Fruit fly (Drosophila melanogaster) whole organism, embryonic: ENCODE results near the gene Spt6.

Experiments
- Asciz ChIP-seq: fragments of 200-800 bp; sonication (Bioruptor generic); optimal IDR thresholded peaks from 2 replicates; lab custom pipeline; 2017; ENCODE audit warnings: missing biosample characterization, mild to moderate bottlenecking, missing genetic modification characterization, missing genetic modification reagents
- B-H2 ChIP-seq: fragments of 200-800 bp; sonication (Bioruptor generic); optimal IDR thresholded peaks from 2 replicates; lab custom pipeline; 2018; ENCODE audit warnings: missing biosample characterization, mild to moderate bottlenecking, missing genetic modification characterization
- BEAF-32 ChIP-seq: fragments of 200-800 bp; sonication (Bioruptor generic); optimal IDR thresholded peaks from 3 replicates; lab custom pipeline; 2017; ENCODE audit warnings: missing biosample characterization, missing genetic modification characterization, mild to moderate bottlenecking, moderate library complexity, missing genetic modification reagents
- CG10321 ChIP-seq: fragments of 200-800 bp; sonication (Bioruptor generic); IDR thresholded peaks from 2 replicates; pipeline ENCODE4 v1.3.6; 2022; ENCODE audit warnings: missing biosample characterization, missing genetic modification characterization
- CG10565 ChIP-seq: fragments of 200-800 bp; sonication (Bioruptor generic); optimal IDR thresholded peaks from 3 replicates; lab custom pipeline; 2016; ENCODE audit warnings: missing biosample characterization, mild to moderate bottlenecking, missing genetic modification characterization
- CG1529 ChIP-seq: fragments of 200-800 bp; sonication (Bioruptor generic); optimal IDR thresholded peaks from 3 replicates; lab custom pipeline; 2018; ENCODE audit warnings: missing biosample characterization, missing genetic modification characterization
- CG1603 ChIP-seq: fragments of 200-800 bp; sonication (Bioruptor generic); optimal IDR thresholded peaks from 2 replicates; lab custom pipeline; 2019; ENCODE audit warnings: missing biosample characterization, mild to moderate bottlenecking, missing genetic modification characterization, moderate library complexity
- CG17802 ChIP-seq: fragments of 200-800 bp; sonication (Bioruptor generic); optimal IDR thresholded peaks from 2 replicates; lab custom pipeline; 2018; ENCODE audit warnings: missing biosample characterization, mild to moderate bottlenecking, missing genetic modification characterization, moderate library complexity
- CG3163 ChIP-seq: fragments of 200-800 bp; sonication (Bioruptor generic); optimal IDR thresholded peaks from 3 replicates; lab custom pipeline; 2016; ENCODE audit warnings: missing biosample characterization, missing genetic modification characterization
- CG3281 ChIP-seq: fragments of 200-800 bp; sonication (Bioruptor generic); optimal IDR thresholded peaks from 3 replicates; lab custom pipeline; 2017; ENCODE audit warnings: missing biosample characterization, mild to moderate bottlenecking, missing genetic modification characterization
- CG3838 ChIP-seq: fragments of 200-800 bp; sonication (Bioruptor generic); optimal IDR thresholded peaks from 3 replicates; lab custom pipeline; 2016; ENCODE audit warnings: missing biosample characterization, missing genetic modification characterization
- CG43689 ChIP-seq: fragments of 200-800 bp; sonication (Bioruptor generic); IDR thresholded peaks from 2 replicates; pipeline ENCODE4 v1.3.6; 2022; ENCODE audit warnings: missing biosample characterization, missing genetic modification characterization
- CG4820 ChIP-seq: fragments of 200-800 bp; sonication (Bioruptor generic); optimal IDR thresholded peaks from 3 replicates; lab custom pipeline; 2016; ENCODE audit warnings: missing biosample characterization, missing genetic modification characterization
- CG5180 ChIP-seq: fragments of 200-800 bp; sonication (Bioruptor generic); optimal IDR thresholded peaks from 3 replicates; lab custom pipeline; 2017; ENCODE audit warnings: missing biosample characterization, missing genetic modification characterization, mild to moderate bottlenecking, moderate library complexity, missing genetic modification reagents
- CG6254 ChIP-seq: fragments of 200-800 bp; sonication (Bioruptor generic); optimal IDR thresholded peaks from 3 replicates; lab custom pipeline; 2017; ENCODE audit warnings: mild to moderate bottlenecking, missing biosample characterization, missing genetic modification reagents, missing genetic modification characterization
- CG7745 ChIP-seq: fragments of 200-800 bp; sonication (Bioruptor generic); optimal IDR thresholded peaks from 2 replicates; lab custom pipeline; 2018; ENCODE audit warnings: missing biosample characterization, mild to moderate bottlenecking, missing genetic modification characterization, moderate library complexity
- CTCF ChIP-seq: fragments of 200-800 bp; sonication (Bioruptor generic); optimal IDR thresholded peaks from 2 replicates; lab custom pipeline; 2017; ENCODE audit warnings: missing biosample characterization, mild to moderate bottlenecking, missing genetic modification characterization, moderate library complexity
- Dek ChIP-seq: fragments of 200-800 bp; sonication (Bioruptor generic); optimal IDR thresholded peaks from 3 replicates; lab custom pipeline; 2019; ENCODE audit warnings: missing biosample characterization, mild to moderate bottlenecking, missing genetic modification characterization, moderate library complexity
- Dp ChIP-seq: fragments of 200-800 bp; sonication (Bioruptor generic); optimal IDR thresholded peaks from 2 replicates; lab custom pipeline; 2018; ENCODE audit warnings: missing biosample characterization, mild to moderate bottlenecking, missing genetic modification characterization, moderate library complexity
- Drgx ChIP-seq: fragments of 200-800 bp; sonication (Bioruptor generic); IDR thresholded peaks from 2 replicates; pipeline ENCODE4 v1.3.6; 2022; ENCODE audit warnings: missing biosample characterization, missing genetic modification characterization
- Gsc ChIP-seq: fragments of 200-800 bp; sonication (Bioruptor generic); IDR thresholded peaks from 2 replicates; pipeline ENCODE4 v1.3.6; 2022; ENCODE audit warnings: missing biosample characterization, missing genetic modification characterization
- HHEX ChIP-seq: fragments of 200-800 bp; sonication (Bioruptor generic); optimal IDR thresholded peaks from 3 replicates; lab custom pipeline; 2017; ENCODE audit warnings: missing biosample characterization, mild to moderate bottlenecking, missing genetic modification characterization, missing genetic modification reagents
- HLH4C ChIP-seq: fragments of 200-800 bp; sonication (Bioruptor generic); IDR thresholded peaks from 3 replicates; pipeline ENCODE4 v1.3.6; 2022; ENCODE audit warnings: missing biosample characterization, missing genetic modification characterization; ENCODE audit not compliant: partially characterized antibody
- Hmx ChIP-seq: fragments of 200-800 bp; sonication (Bioruptor generic); optimal IDR thresholded peaks from 2 replicates; lab custom pipeline; 2016; ENCODE audit warnings: missing biosample characterization, missing genetic modification characterization
- Nf-YA ChIP-seq: fragments of 200-800 bp; sonication (Bioruptor generic); IDR thresholded peaks from 2 replicates; pipeline ENCODE4 v1.3.6; 2022; ENCODE audit warnings: missing biosample characterization, missing genetic modification characterization
- Opbp ChIP-seq: fragments of 200-800 bp; sonication (Bioruptor generic); IDR thresholded peaks from 3 replicates; pipeline ENCODE4 v1.3.6; 2022; ENCODE audit warnings: missing biosample characterization, missing genetic modification characterization; ENCODE audit not compliant: partially characterized antibody
- Ravus ChIP-seq: fragments of 200-800 bp; sonication (Bioruptor generic); IDR thresholded peaks from 2 replicates; pipeline ENCODE4 v1.3.6; 2022; ENCODE audit warnings: missing biosample characterization, missing genetic modification characterization
- Sry-δ ChIP-seq: fragments of 200-800 bp; sonication (Bioruptor generic); optimal IDR thresholded peaks from 2 replicates; lab custom pipeline; 2016; ENCODE audit warnings: missing biosample characterization, missing genetic modification characterization
- ac ChIP-seq: fragments of 200-800 bp; sonication (Bioruptor generic); optimal IDR thresholded peaks from 3 replicates; lab custom pipeline; 2017; ENCODE audit warnings: missing biosample characterization, mild to moderate bottlenecking, missing genetic modification characterization
- ato ChIP-seq: fragments of 200-800 bp; sonication (Bioruptor generic); IDR thresholded peaks from 2 replicates; pipeline ENCODE4 v1.3.6; 2022; ENCODE audit warnings: missing biosample characterization, missing genetic modification characterization; ENCODE audit not compliant: partially characterized antibody
- bsh ChIP-seq, 2 experiments: fragments of 200-800 bp; sonication (Bioruptor generic); optimal IDR thresholded peaks; 2 replicates each; lab custom pipeline; 2017 to 2018; ENCODE audit warnings: mild to moderate bottlenecking in 2 of 2, missing biosample characterization in 2 of 2, missing genetic modification characterization in 2 of 2, moderate library complexity in 1 of 2
- fd3F ChIP-seq: fragments of 200-800 bp; sonication (Bioruptor generic); optimal IDR thresholded peaks from 2 replicates; lab custom pipeline; 2018; ENCODE audit warnings: missing biosample characterization, mild to moderate bottlenecking, missing genetic modification characterization, moderate library complexity
- gt ChIP-seq: fragments of 200-800 bp; sonication (Bioruptor generic); IDR thresholded peaks from 2 replicates; pipeline ENCODE4 v1.3.6; 2022; ENCODE audit warnings: missing biosample characterization, missing genetic modification characterization
- ham ChIP-seq: fragments of 200-800 bp; sonication (Bioruptor generic); IDR thresholded peaks from 2 replicates; pipeline ENCODE4 v1.3.6; 2022; ENCODE audit warnings: missing biosample characterization, missing genetic modification characterization
- her ChIP-seq: fragments of 200-800 bp; sonication (Bioruptor generic); optimal IDR thresholded peaks from 2 replicates; lab custom pipeline; 2016; ENCODE audit warnings: missing biosample characterization, missing genetic modification characterization
- kni ChIP-seq: fragments of 200-800 bp; sonication (Bioruptor generic); optimal IDR thresholded peaks from 3 replicates; lab custom pipeline; 2017; ENCODE audit warnings: mild to moderate bottlenecking, missing biosample characterization, missing genetic modification reagents, missing genetic modification characterization
- mld ChIP-seq: fragments of 200-800 bp; sonication (Bioruptor generic); IDR thresholded peaks from 3 replicates; pipeline ENCODE4 v1.3.6; 2022; ENCODE audit warnings: missing biosample characterization, missing genetic modification characterization; ENCODE audit not compliant: partially characterized antibody
- nau ChIP-seq: fragments of 200-800 bp; sonication (Bioruptor generic); optimal IDR thresholded peaks from 3 replicates; lab custom pipeline; 2017; ENCODE audit warnings: missing biosample characterization, mild to moderate bottlenecking, missing genetic modification characterization, missing genetic modification reagents
- odd ChIP-seq: fragments of 200-800 bp; sonication (Bioruptor generic); optimal IDR thresholded peaks from 2 replicates; lab custom pipeline; 2017; ENCODE audit warnings: missing biosample characterization, mild to moderate bottlenecking, missing genetic modification characterization
- ro ChIP-seq: fragments of 200-800 bp; sonication (Bioruptor generic); IDR thresholded peaks from 2 replicates; pipeline ENCODE4 v1.3.6; 2022; ENCODE audit warnings: missing biosample characterization, missing genetic modification characterization
- salm ChIP-seq: fragments of 200-800 bp; sonication (Bioruptor generic); optimal IDR thresholded peaks from 2 replicates; lab custom pipeline; 2018; ENCODE audit warnings: missing biosample characterization, mild to moderate bottlenecking, missing genetic modification characterization
- schlank ChIP-seq: fragments of 200-800 bp; sonication (Bioruptor generic); optimal IDR thresholded peaks from 2 replicates; lab custom pipeline; 2018; ENCODE audit warnings: missing biosample characterization, mild to moderate bottlenecking, missing genetic modification characterization
- scrt ChIP-seq: fragments of 200-800 bp; sonication (Bioruptor generic); optimal IDR thresholded peaks from 2 replicates; lab custom pipeline; 2018; ENCODE audit warnings: missing biosample characterization, mild to moderate bottlenecking, missing genetic modification characterization, moderate library complexity
- stwl ChIP-seq: fragments of 200-800 bp; sonication (Bioruptor generic); optimal IDR thresholded peaks from 3 replicates; lab custom pipeline; 2018; ENCODE audit warnings: missing biosample characterization, mild to moderate bottlenecking, missing genetic modification characterization, moderate library complexity
- unc-4 ChIP-seq: fragments of 200-800 bp; sonication (Bioruptor generic); IDR thresholded peaks from 2 replicates; pipeline ENCODE4 v1.3.6; 2022; ENCODE audit warnings: missing biosample characterization, missing genetic modification characterization; ENCODE audit not compliant: partially characterized antibody
- vvl ChIP-seq: fragments of 200-800 bp; sonication (Bioruptor generic); IDR thresholded peaks from 2 replicates; pipeline ENCODE4 v1.3.6; 2022; ENCODE audit warnings: missing biosample characterization, missing genetic modification characterization
- z ChIP-seq: fragments of 200-800 bp; sonication (Bioruptor generic); IDR thresholded peaks from 3 replicates; pipeline ENCODE4 v1.3.6; 2022; ENCODE audit warnings: missing biosample characterization, missing genetic modification characterization
- zf30C ChIP-seq: fragments of 200-800 bp; sonication (Bioruptor generic); optimal IDR thresholded peaks from 3 replicates; lab custom pipeline; 2018; ENCODE audit warnings: missing biosample characterization, mild to moderate bottlenecking, missing genetic modification characterization

The Spt6 gene

DNA sequence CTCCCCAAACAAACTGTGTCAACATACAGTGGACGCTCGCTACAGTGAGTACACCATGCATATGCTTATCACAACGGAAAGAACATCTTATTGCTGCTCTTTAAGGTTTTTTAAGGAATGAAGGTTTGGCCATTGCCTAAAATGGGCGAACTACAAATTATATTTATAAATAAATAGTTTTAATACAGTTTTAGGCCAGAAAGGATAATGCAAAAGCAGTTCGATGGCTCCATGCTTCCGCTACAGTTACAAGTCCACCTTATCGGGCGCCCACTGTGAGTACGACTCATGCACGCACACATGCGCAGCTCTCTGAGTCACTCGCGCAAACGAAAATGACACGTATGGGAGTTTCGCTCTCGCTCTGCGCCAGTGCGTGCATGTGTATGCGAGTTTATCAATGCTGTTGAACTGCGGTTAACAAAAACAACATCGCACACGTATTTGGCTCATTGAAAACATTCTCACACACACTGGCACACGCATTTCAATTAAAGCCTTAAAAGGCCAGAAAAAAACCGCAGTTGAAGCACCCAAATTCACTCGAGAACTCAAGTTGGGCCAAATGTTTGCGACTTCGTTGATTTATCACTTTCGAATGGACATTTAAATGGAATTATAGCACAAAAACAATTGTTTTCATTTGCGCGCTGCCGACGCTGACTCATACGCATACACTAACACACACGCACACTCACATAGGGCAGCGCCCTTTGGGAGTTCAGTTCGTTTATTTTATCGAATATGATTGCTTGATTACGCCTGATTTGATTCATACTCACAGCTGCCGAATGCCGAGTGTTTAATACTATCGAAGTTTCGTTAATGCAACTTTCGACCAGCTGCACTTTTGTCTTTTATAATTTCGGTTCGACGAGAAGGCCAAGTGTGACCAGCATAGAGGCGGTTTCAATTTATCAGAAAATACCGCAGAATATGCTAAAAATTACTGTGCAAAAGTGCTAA, 43.1 kb upstream of the Spt6 start, which contains the start of gene sqh (continued):
- TF ChIP-seq z (GFP tag; lab: Robert Waterston, UW), result peak; percentile 93
- no peak for TF ChIP-seq CG10565 (GFP tag; lab: Kevin White, UChicago)
- peak; percentile 84 for TF ChIP-seq HHEX
- TF ChIP-seq CG1603 (tag; lab: Kevin White, UChicago), result peak; percentile 66
- TF ChIP-seq kni, result peak; percentile 85
- TF ChIP-seq CG3838 (GFP tag; lab: Kevin White, UChicago), result no peak
- TF ChIP-seq zf30C, result no peak
- TF ChIP-seq unc-4 (GFP tag; lab: Robert Waterston, UW), result no peak
- peak; percentile 63; the same call in 1 of the 2 replicates for TF ChIP-seq CG10321 (GFP tag; lab: Robert Waterston, UW)
- peak; percentile 64; the same call in 1 of the 2 replicates for TF ChIP-seq CG43689 (GFP tag; lab: Robert Waterston, UW)
- TF ChIP-seq mld (GFP tag; lab: Robert Waterston, UW), result no peak
- TF ChIP-seq stwl (tag; lab: Kevin White, UChicago), result no peak
- no peak for TF ChIP-seq ato
- TF ChIP-seq salm, result peak; percentile 78
- TF ChIP-seq gt (GFP tag; lab: Robert Waterston, UW), result peak; percentile 66; the same call in 1 of the 2 replicates
- TF ChIP-seq CG6254, result peak; percentile 69
- TF ChIP-seq HLH4C (GFP tag; lab: Robert Waterston, UW), result no peak
- TF ChIP-seq BEAF-32 (GFP tag; lab: Kevin White, UChicago), result no peak
- peak; percentile 90 for TF ChIP-seq CG1529
- no peak for TF ChIP-seq Dp (GFP tag; lab: Kevin White, UChicago)
- TF ChIP-seq schlank, result peak; percentile 73
- peak; percentile 73 for TF ChIP-seq CG5180
- peak; percentile 65 for TF ChIP-seq ac (GFP tag; lab: Kevin White, UChicago)
- TF ChIP-seq CG4820 (GFP tag; lab: Kevin White, UChicago), result peak; percentile 67
- TF ChIP-seq Drgx (GFP tag; lab: Robert Waterston, UW), result peak; percentile 92
- no peak for TF ChIP-seq CG7745
- TF ChIP-seq CG17802 (tag; lab: Kevin White, UChicago), result peak; percentile 38
- TF ChIP-seq Asciz (GFP tag; lab: Kevin White, UChicago), result peak; percentile 78
- peak; percentile 93 for TF ChIP-seq vvl (GFP tag; lab: Robert Waterston, UW)
- peak; percentile 79 for TF ChIP-seq Nf-YA (GFP tag; lab: Robert Waterston, UW)
- peak; percentile 85 for TF ChIP-seq Gsc (GFP tag; lab: Robert Waterston, UW)
- TF ChIP-seq Sry-δ (GFP tag; lab: Kevin White, UChicago), result no peak
- no peak for TF ChIP-seq Hmx (GFP tag; lab: Kevin White, UChicago)
- TF ChIP-seq scrt, result no peak
- peak; percentile 85 for TF ChIP-seq fd3F
- no peak for TF ChIP-seq her (GFP tag; lab: Kevin White, UChicago)
- TF ChIP-seq B-H2 (GFP tag; lab: Kevin White, UChicago), result peak; percentile 77
- TF ChIP-seq nau (GFP tag; lab: Kevin White, UChicago), result peak; percentile 84
- TF ChIP-seq bsh (GFP tag; optimal IDR thresholded peaks at IDR 0.05; lab: Kevin White, UChicago), result peak; percentile 72 to 86
- peak; percentile 92 for TF ChIP-seq odd (GFP tag; lab: Kevin White, UChicago)
- peak; percentile 48 for TF ChIP-seq CTCF
- peak; percentile 81 for TF ChIP-seq Ravus (GFP tag; lab: Robert Waterston, UW)
- peak; percentile 83 for TF ChIP-seq CG3281 (GFP tag; lab: Kevin White, UChicago)
- TF ChIP-seq ham (GFP tag; lab: Robert Waterston, UW), result peak; percentile 72
- TF ChIP-seq ro (GFP tag; lab: Robert Waterston, UW), result peak; percentile 74
- peak; percentile 88 for TF ChIP-seq Dek (tag; lab: Kevin White, UChicago)
- TF ChIP-seq Opbp, result no peak
- no peak for TF ChIP-seq CG3163
